Worm (Caenorhabditis elegans) whole organism, L4/young adult: ENCODE data around the gene col-12.

ENCODE experiments used
- W03F9.2 ChIP-seq: fragments of 150-350 bp; optimal IDR thresholded peaks from 2 replicates; lab custom pipeline; 2014; ENCODE audit warnings: missing biosample characterization, missing genetic modification characterization
- dao-5 ChIP-seq: sonication (generic microtip); optimal IDR thresholded peaks from 2 replicates; lab custom pipeline; 2016; ENCODE audit warnings: missing genotype, missing genetic modification characterization, moderate library complexity, missing compliant biosample characterization
- him-1 ChIP-seq: sonication (generic microtip); optimal IDR thresholded peaks from 2 replicates; lab custom pipeline; 2016; ENCODE audit warnings: missing genotype, missing genetic modification reagents, missing genetic modification characterization, missing compliant biosample characterization

Gene col-12

DNA sequence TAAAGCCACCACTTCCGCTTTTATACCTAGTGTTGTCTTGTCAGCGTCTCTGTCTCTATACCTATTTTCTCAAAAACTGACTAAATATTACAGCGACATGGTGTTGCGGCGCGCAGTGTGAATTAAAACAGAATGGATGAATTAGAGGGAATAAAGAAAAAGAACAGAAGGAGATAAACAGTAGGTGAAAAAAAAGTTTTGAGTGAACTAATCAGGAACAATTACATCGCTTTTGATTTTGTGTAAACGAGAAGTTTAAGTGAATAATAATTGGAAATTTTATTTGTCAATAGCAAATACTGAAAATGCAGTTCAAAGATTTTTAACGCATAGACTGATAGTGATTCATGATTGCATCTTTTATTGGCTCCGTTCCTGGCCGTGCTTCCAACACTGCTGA is at the start of gene col-12:
col-12 (minus strand) TSS at position 101 of the 400 bp plus-strand sequence.
- TF ChIP-seq dao-5 (tag; lab: Kevin White, UChicago), result no peak
- TF ChIP-seq him-1 (tag; lab: Kevin White, UChicago), result no peak
- TF ChIP-seq W03F9.2 (tag; lab: Kevin White, UChicago), result no peak

DNA sequence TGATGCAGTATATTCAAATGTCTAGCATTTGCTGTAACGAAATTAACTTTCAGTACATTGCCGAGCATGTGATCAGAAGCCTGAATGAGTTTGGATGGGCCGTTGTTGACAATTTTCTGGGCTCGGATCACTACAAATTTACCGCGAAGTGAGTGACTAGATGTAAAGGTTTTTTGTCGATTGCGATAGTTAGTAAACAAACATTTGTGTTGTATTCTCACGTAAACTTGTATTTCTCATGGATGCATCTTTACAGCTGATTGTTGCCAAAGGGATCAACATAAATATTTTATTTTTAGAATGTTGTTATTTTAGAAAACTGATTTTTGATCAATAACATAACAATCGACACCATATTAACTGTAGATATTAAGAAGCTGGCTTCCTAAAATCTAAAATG is 49.0 kb upstream of the col-12 start:
- no peak for TF ChIP-seq him-1 (tag; lab: Kevin White, UChicago)

DNA sequence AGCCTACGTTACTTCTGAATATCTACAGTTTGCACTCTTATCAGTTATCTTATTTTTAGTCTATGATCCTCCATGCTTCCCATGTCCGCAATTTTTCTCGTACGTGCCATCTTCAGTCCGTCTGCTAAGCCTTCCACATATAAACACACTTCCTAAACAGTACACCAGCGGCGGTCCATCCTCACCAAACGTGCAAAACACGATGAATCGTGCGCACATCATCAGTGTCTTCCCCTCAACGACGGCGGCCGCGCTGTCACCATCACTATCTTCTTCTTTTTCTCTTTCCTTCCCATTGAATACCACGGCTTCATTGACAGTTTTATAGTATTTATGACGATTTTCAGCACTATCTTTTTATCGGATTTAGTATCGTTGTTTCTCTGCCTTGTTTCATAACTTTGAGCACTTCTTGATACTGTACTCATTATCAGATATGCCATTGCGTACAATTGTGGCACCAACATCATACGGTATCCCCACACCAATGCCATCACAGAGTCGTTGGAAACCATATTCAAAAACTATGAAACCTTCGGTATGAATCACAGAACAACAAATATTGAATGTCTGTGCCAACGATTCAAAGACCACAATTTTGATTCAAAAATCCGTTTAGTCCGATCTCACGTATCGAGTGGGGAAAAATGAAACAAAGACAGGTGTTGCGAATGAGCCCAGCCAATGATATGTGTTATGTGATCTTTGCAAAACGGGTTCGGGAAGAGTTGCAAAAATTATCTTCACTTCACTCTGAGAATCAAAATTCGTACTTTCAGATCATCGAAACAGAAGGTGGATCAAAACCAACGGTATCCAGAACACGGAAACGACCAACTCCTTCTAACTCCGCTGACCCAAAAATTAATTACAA is 48.1 kb upstream of the col-12 start:
- TF ChIP-seq dao-5 (tag; lab: Kevin White, UChicago) (no peak), W03F9.2 (tag; lab: Kevin White, UChicago) (no peak), him-1 (tag; lab: Kevin White, UChicago) (no peak)

DNA sequence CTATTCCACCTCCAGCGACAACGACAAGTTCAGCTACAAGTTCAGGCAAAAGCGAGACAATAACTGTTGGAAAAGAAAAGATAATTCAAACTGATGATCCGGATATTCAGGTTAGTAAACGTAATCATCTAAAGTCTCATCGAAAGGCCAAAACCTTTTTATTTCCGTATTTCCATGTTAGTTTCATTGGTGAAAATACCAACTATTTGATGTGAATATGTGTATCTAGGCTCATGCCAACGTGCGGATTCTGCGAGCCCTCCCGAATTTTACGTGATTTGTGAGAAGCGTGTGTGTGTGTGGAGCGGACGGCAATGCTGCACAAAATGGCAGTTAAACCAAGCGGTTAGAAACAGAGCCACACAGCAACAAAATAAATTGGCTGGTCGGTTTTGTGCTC is 46.0 kb upstream of the col-12 start:
- TF ChIP-seq dao-5 (tag; lab: Kevin White, UChicago) (no peak), W03F9.2 (tag; lab: Kevin White, UChicago) (no peak), him-1 (tag; lab: Kevin White, UChicago) (no peak)

DNA sequence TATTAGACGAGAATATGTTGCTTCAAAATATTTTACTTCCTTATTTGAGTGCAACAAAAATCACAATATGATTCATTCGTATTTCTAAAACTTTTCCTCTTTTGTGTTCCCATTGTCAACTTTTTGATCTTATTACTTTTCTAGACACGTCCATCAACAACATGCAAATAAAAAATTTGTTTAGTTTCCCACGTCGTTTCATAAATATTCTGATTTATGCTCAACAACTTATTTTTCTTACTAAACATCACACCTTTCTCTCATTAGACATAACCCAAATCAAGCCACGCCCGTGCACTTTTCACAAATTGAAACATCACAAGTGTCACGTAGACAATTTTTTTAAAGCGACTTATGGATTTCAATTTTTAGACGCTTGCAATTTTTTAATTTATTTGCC is 44.8 kb upstream of the col-12 start:
- TF ChIP-seq dao-5 (tag; lab: Kevin White, UChicago) (no peak), him-1 (tag; lab: Kevin White, UChicago) (no peak), W03F9.2 (tag; lab: Kevin White, UChicago) (no peak)

DNA sequence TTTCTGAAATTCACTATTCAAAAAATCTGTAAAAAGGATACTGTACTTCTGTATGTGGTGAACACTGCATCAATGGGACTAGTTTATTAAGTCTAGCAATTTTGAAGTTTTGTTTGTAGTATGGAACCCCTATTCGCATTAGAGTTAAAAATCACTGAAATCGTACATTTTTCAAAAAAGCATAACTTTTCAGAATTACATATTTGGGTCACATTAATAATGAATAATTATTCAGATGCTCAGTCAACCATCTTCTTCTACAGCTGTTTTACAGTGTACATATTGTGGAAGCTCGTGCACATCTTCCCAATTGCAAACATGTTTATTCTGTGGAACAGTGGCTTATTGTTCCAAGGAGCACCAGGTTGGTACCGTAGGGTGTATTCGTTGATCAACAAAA is 43.7 kb upstream of the col-12 start:
- TF ChIP-seq him-1 (tag; lab: Kevin White, UChicago), result no peak
- no peak for TF ChIP-seq W03F9.2 (tag; lab: Kevin White, UChicago)
- no peak for TF ChIP-seq dao-5 (tag; lab: Kevin White, UChicago)

DNA sequence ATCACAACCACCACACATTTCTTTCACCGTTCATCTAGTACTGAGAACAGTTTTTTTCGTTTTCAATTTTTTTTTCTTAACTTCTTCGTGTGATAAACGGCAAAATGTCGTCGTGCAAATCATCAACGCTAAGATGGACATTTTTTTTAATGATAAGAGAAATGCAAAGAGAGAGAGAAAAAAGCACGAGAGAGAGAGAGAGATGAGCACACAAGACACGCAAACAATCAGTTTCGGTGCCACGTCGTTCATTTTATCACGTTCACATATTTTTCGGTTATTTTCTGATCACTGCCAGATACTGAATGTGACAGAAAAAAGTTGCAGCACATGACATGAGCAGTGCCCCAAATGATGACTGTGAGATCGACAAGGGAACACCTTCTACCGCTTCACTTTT is 43.2 kb upstream of the col-12 start, which contains the start of gene egl-9:
egl-9 (plus strand) TSS at position 328 of the 400 bp plus-strand sequence.
- TF ChIP-seq him-1 (tag; lab: Kevin White, UChicago) (no peak), dao-5 (tag; lab: Kevin White, UChicago) (no peak), W03F9.2 (tag; lab: Kevin White, UChicago) (no peak)

DNA sequence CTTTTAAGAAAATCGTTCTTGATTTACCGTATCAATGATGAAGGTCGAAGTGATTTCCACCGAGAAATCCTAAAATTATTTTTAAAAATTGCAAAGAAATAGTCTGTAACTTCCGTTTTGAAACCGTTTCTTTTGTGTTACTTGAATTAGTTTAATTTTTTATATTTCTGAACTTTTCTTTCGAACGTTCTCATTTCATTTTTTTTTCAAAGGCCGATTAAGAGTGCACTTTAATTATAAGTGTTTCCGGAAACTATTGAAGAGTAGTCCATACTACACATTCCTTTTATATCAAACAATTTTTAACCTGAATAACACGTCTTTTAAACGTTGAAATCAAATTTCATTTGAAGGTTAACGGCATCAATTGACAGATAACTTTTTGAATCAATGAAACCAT is 42.7 kb upstream of the col-12 start:
- TF ChIP-seq W03F9.2 (tag; lab: Kevin White, UChicago) (no peak), dao-5 (tag; lab: Kevin White, UChicago) (no peak), him-1 (tag; lab: Kevin White, UChicago) (no peak)

DNA sequence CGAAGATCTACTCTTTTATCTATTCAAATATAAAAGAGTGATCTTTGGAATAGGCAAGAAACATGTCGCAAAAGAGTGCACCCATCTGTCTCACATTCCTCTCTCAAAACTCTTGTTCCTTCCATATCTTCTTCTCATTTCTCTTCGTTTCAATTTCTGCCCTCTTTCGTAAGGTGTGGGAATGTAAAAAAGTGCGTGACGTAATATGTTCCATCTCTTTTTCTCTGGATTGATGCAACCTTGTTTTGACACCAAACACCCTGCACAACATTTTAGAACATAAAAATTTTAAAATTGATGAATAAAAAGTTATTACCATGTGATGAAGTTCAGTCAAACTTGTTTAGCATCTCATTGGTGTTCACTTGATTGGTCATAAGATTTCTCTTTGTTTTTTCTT is 42.1 kb upstream of the col-12 start:
- no peak for TF ChIP-seq dao-5 (tag; lab: Kevin White, UChicago)
- no peak for TF ChIP-seq him-1 (tag; lab: Kevin White, UChicago)
- no peak for TF ChIP-seq W03F9.2 (tag; lab: Kevin White, UChicago)

DNA sequence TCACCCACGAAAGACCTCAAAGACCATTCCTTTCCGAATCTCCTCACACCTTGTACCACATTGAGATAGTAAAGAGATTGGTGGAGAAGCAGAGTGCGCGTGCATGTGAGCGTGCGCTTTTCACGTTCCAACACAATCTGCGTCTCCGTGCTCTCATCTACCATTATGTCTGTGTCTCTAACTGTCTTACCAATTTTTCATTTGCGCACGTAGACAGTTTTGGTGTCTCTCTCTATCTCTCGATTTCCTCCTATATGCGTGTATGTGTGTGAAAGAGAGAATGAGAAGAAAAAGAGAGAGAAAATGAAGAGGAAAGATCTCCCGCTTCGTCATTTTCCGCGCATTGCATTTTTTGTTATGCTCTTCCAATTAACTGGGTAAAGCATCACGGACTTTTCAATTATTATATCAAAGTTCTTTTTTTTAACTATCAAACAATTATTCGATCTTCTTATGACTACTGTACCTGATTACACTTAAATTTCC is 41.7 kb upstream of the col-12 start:
- TF ChIP-seq him-1 (tag; lab: Kevin White, UChicago) (peak; percentile 85), W03F9.2 (tag; lab: Kevin White, UChicago) (peak; percentile 81), dao-5 (tag; lab: Kevin White, UChicago) (no peak)

DNA sequence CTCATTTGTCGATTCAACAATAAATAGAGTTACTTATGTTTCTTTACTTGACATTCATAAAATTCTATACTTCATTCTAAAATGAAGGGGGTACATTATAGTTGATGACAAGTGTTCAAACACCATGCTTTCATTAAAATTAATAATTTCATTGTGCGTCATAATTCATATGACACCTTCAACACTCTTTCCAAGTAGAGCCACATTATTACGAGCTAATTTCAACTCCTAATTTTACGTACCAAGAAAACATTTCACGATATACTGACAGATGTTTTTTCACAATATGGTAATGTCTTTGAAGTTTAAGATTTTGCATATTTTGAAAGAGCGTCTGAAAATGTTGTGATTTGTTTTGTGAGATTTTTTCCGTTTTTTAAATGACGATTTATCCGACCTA is 40.5 kb upstream of the col-12 start:
- TF ChIP-seq dao-5 (tag; lab: Kevin White, UChicago), result no peak
- TF ChIP-seq W03F9.2 (tag; lab: Kevin White, UChicago), result no peak
- TF ChIP-seq him-1 (tag; lab: Kevin White, UChicago), result no peak

DNA sequence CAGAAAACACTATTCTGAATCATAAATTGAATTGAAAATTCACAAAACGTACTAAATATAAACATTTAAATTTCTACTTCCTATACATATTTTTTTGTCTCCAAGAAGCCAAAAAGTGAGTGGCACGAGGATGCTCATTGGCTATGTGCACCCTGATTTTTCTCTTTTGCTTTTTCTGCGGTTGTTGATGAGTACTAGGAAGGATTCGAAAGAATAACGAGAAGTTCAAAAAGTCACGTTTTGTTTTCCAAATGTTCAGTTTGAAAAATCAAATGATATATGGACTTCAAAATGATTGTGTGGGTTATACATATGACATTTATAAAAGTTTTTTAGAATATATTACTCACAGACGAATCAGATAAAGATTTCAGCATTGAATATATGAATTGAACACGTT is 39.7 kb upstream of the col-12 start:
- TF ChIP-seq W03F9.2 (tag; lab: Kevin White, UChicago) (no peak), dao-5 (tag; lab: Kevin White, UChicago) (no peak), him-1 (tag; lab: Kevin White, UChicago) (no peak)

DNA sequence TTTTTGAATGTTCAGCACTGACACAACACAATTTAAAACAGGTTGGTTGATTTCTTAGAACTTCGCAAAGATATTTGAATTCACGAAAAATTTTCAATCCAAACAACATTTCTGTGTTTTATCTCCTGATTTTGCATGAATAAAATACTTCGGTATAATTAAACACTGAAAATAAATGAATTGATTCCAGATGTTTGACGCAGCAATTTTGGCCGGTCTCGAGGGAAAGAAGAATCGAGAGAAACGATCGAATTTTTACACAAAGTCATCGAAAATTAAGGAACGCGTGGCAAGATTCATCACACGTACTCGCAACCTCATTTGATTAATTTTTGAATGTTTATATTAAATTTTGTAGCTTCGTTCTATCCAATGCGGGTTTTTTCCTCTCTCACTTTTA is 39.2 kb upstream of the col-12 start:
- TF ChIP-seq W03F9.2 (tag; lab: Kevin White, UChicago), result no peak
- no peak for TF ChIP-seq dao-5 (tag; lab: Kevin White, UChicago)
- TF ChIP-seq him-1 (tag; lab: Kevin White, UChicago), result no peak

DNA sequence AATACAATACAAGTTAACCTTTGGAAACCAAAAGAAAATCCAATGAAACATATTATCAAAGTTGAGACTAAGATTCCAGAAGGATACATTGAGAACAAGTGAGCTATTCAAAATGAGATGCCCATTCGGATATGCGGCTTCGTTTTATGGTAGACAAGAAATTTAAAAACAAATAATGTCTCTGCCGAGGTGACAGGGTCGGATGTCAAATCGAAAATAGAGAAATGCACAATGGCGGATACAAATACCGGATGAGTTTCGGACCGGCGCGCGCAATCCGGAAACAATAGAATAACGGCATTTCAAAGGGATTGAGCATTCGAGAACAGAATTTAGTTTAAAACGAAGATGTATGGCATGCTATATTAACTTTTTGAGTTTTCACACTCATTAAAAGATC is 38.3 kb upstream of the col-12 start, which contains the start of gene F22E12.3:
F22E12.3 (minus strand) TSS at position 101 of the 400 bp plus-strand sequence.
- TF ChIP-seq him-1 (tag; lab: Kevin White, UChicago) (no peak), W03F9.2 (tag; lab: Kevin White, UChicago) (no peak), dao-5 (tag; lab: Kevin White, UChicago) (no peak)
